Worm (Caenorhabditis elegans) whole organism, L1 larva: ENCODE results near the gene srb-12.

Source experiments
- C16A3.4 ChIP-seq: fragments of 150-350 bp; optimal IDR thresholded peaks from 2 replicates; lab custom pipeline; 2014; ENCODE audit warnings: missing biosample characterization, missing genetic modification characterization
- C34B4.2 ChIP-seq: sonication (generic microtip); optimal IDR thresholded peaks from 2 replicates; lab custom pipeline; 2017; ENCODE audit warnings: mild to moderate bottlenecking, missing genetic modification characterization, missing compliant biosample characterization
- alr-1 ChIP-seq: fragments of 200-800 bp; sonication (Bioruptor generic); optimal IDR thresholded peaks from 2 replicates; lab custom pipeline; 2018; ENCODE audit warnings: borderline replicate concordance, mild to moderate bottlenecking, missing genetic modification characterization, missing compliant biosample characterization
- ama-1 ChIP-seq: fragments of 150-350 bp; optimal IDR thresholded peaks from 2 replicates; lab custom pipeline; 2014
- ceh-63 ChIP-seq: fragments of 200-800 bp; sonication (Bioruptor generic); optimal IDR thresholded peaks from 2 replicates; lab custom pipeline; 2018; ENCODE audit warnings: mild to moderate bottlenecking, missing genetic modification characterization, missing compliant biosample characterization
- ceh-8 ChIP-seq: fragments of 200-800 bp; sonication (Bioruptor generic); optimal IDR thresholded peaks from 2 replicates; lab custom pipeline; 2018; ENCODE audit warnings: mild to moderate bottlenecking, missing genetic modification characterization, moderate library complexity, missing compliant biosample characterization
- ceh-82 ChIP-seq, 3 experiments: fragments of 150-350 bp in 1 of 3; sonication (generic microtip) in 2 of 3; optimal IDR thresholded peaks; 2 replicates each; lab custom pipeline; 2014 to 2017; ENCODE audit warnings: missing biosample characterization in 3 of 3, missing genetic modification characterization in 3 of 3
- ceh-88 ChIP-seq: fragments of 200-800 bp; sonication (Bioruptor generic); IDR thresholded peaks from 2 replicates; pipeline ENCODE4 v1.3.6; 2022; ENCODE audit warnings: missing genetic modification characterization, missing compliant biosample characterization
- ceh-90 ChIP-seq: sonication (generic microtip); optimal IDR thresholded peaks from 2 replicates; lab custom pipeline; 2016; ENCODE audit warnings: missing genetic modification characterization, missing compliant biosample characterization
- ces-1 ChIP-seq: fragments of 150-350 bp; optimal IDR thresholded peaks from 2 replicates; lab custom pipeline; 2014; ENCODE audit warnings: missing biosample characterization, missing genetic modification reagents, missing genetic modification characterization
- dpl-1 ChIP-seq, 3 experiments: fragments of 150-350 bp in 2 of 3; sonication (generic microtip) in 1 of 3; optimal IDR thresholded peaks; 2 replicates each; lab custom pipeline; 2014 to 2017; ENCODE audit warnings: missing biosample characterization in 3 of 3, missing genetic modification characterization in 3 of 3, missing genetic modification reagents in 3 of 3
- dsc-1 ChIP-seq: sonication (generic microtip); optimal IDR thresholded peaks from 2 replicates; lab custom pipeline; 2016; ENCODE audit warnings: mild to moderate bottlenecking, missing genetic modification characterization, missing compliant biosample characterization
- efl-1 ChIP-seq, 4 experiments: fragments of 150-350 bp; optimal IDR thresholded peaks in 3 of 4; peaks in 1 of 4; 1 replicate in 1 of 4; 2 replicates in 3 of 4; lab custom pipeline; 2014; ENCODE audit warnings: missing biosample characterization in 2 of 4, missing genetic modification characterization in 2 of 4, missing genetic modification reagents in 2 of 4
- efl-3 ChIP-seq: fragments of 200-800 bp; sonication (Bioruptor generic); optimal IDR thresholded peaks from 2 replicates; lab custom pipeline; 2018; ENCODE audit warnings: mild to moderate bottlenecking, missing genetic modification characterization, missing compliant biosample characterization
- egl-27 ChIP-seq, 2 experiments: fragments of 150-350 bp in 1 of 2; sonication (generic microtip); optimal IDR thresholded peaks; 3 replicates each; lab custom pipeline; 2017 to 2018; ENCODE audit warnings: missing biosample characterization in 2 of 2, missing genetic modification characterization in 2 of 2, missing genetic modification reagents in 2 of 2
- elt-3 ChIP-seq, 6 experiments: fragments of 150-350 bp in 1 of 6; sonication (generic microtip); optimal IDR thresholded peaks; 2 replicates each; lab custom pipeline; 2017 to 2018; ENCODE audit warnings: missing biosample characterization in 6 of 6, missing genetic modification characterization in 6 of 6, inconsistent platforms in 1 of 6
- fkh-4 ChIP-seq: sonication (generic microtip); optimal IDR thresholded peaks from 2 replicates; lab custom pipeline; 2016; ENCODE audit warnings: missing compliant biosample characterization, missing genetic modification characterization, borderline replicate concordance
- fkh-8 ChIP-seq: sonication (generic microtip); optimal IDR thresholded peaks from 2 replicates; lab custom pipeline; 2016; ENCODE audit warnings: mild to moderate bottlenecking, missing genetic modification characterization, missing compliant biosample characterization
- hlh-17 ChIP-seq: fragments of 200-800 bp; sonication (Bioruptor generic); optimal IDR thresholded peaks from 2 replicates; lab custom pipeline; 2018; ENCODE audit warnings: missing genetic modification characterization, mild to moderate bottlenecking, missing compliant biosample characterization, moderate library complexity, borderline replicate concordance
- hpl-2 ChIP-seq: fragments of 150-350 bp; optimal IDR thresholded peaks from 2 replicates; lab custom pipeline; 2014; ENCODE audit warnings: missing biosample characterization, missing genetic modification reagents, missing genetic modification characterization
- lin-14 ChIP-seq: fragments of 200-800 bp; sonication (Bioruptor generic); optimal IDR thresholded peaks from 2 replicates; lab custom pipeline; 2018; ENCODE audit warnings: mild to moderate bottlenecking, missing genetic modification characterization, moderate library complexity, missing compliant biosample characterization
- lin-15B ChIP-seq: fragments of 150-350 bp; sonication (generic microtip); optimal IDR thresholded peaks from 3 replicates; lab custom pipeline; 2014; ENCODE audit warnings: missing biosample characterization, missing genetic modification characterization
- lin-35 ChIP-seq, 2 experiments: fragments of 150-350 bp; optimal IDR thresholded peaks; 2 replicates each; lab custom pipeline; 2014; ENCODE audit warnings: missing biosample characterization in 2 of 2, missing genetic modification characterization in 2 of 2, missing genetic modification reagents in 2 of 2
- lin-39 ChIP-seq: fragments of 150-350 bp; optimal IDR thresholded peaks from 2 replicates; lab custom pipeline; 2014; ENCODE audit warnings: missing biosample characterization, missing genetic modification reagents, missing genetic modification characterization
- lsy-2 ChIP-seq, 2 experiments: fragments of 150-350 bp; optimal IDR thresholded peaks; 2 replicates each; lab custom pipeline; 2014; ENCODE audit warnings: missing biosample characterization in 2 of 2, missing genetic modification characterization in 2 of 2
- mdl-1 ChIP-seq, 2 experiments: fragments of 150-350 bp; optimal IDR thresholded peaks; 2 replicates each; lab custom pipeline; 2014 to 2017; ENCODE audit warnings: missing biosample characterization in 2 of 2, missing genetic modification characterization in 2 of 2, inconsistent platforms in 1 of 2
- mef-2 ChIP-seq: fragments of 150-350 bp; optimal IDR thresholded peaks from 2 replicates; lab custom pipeline; 2014; ENCODE audit warnings: missing biosample characterization, missing genetic modification characterization
- nhr-11 ChIP-seq: fragments of 150-350 bp; optimal IDR thresholded peaks from 2 replicates; lab custom pipeline; 2014; ENCODE audit warnings: missing biosample characterization, missing genetic modification characterization
- nhr-12 ChIP-seq: sonication (generic microtip); optimal IDR thresholded peaks from 2 replicates; lab custom pipeline; 2017; ENCODE audit warnings: missing biosample characterization, missing genetic modification characterization
- nhr-20 ChIP-seq: sonication (generic microtip); optimal IDR thresholded peaks from 2 replicates; lab custom pipeline; 2016; ENCODE audit warnings: mild to moderate bottlenecking, missing genetic modification characterization, missing compliant biosample characterization
- nhr-71 ChIP-seq: sonication (generic microtip); optimal IDR thresholded peaks from 2 replicates; lab custom pipeline; 2016; ENCODE audit warnings: mild to moderate bottlenecking, missing genetic modification characterization, moderate library complexity, missing compliant biosample characterization
- nhr-77 ChIP-seq: fragments of 150-350 bp; optimal IDR thresholded peaks from 2 replicates; lab custom pipeline; 2014; ENCODE audit warnings: missing biosample characterization, missing genetic modification characterization
- nhr-90 ChIP-seq: sonication (generic microtip); optimal IDR thresholded peaks from 2 replicates; lab custom pipeline; 2016; ENCODE audit warnings: mild to moderate bottlenecking, missing genetic modification characterization, missing compliant biosample characterization; ENCODE audit not compliant: poor library complexity
- pax-3 ChIP-seq: fragments of 200-800 bp; sonication (Bioruptor generic); optimal IDR thresholded peaks from 2 replicates; lab custom pipeline; 2018; ENCODE audit warnings: mild to moderate bottlenecking, missing genetic modification characterization, moderate library complexity, missing compliant biosample characterization
- rnt-1 ChIP-seq: sonication (generic microtip); optimal IDR thresholded peaks from 2 replicates; lab custom pipeline; 2016; ENCODE audit warnings: mild to moderate bottlenecking, missing genetic modification characterization, moderate library complexity, missing compliant biosample characterization
- skn-1 ChIP-seq: fragments of 150-350 bp; optimal IDR thresholded peaks from 2 replicates; lab custom pipeline; 2014; ENCODE audit warnings: missing biosample characterization, missing genetic modification characterization
- snpc-4 ChIP-seq: fragments of 150-350 bp; optimal IDR thresholded peaks from 2 replicates; lab custom pipeline; 2014; ENCODE audit warnings: missing biosample characterization, missing genetic modification characterization
- snu-23 ChIP-seq: sonication (generic microtip); optimal IDR thresholded peaks from 2 replicates; lab custom pipeline; 2016; ENCODE audit warnings: missing genetic modification characterization, missing compliant biosample characterization
- sox-4 ChIP-seq: sonication (generic microtip); optimal IDR thresholded peaks from 2 replicates; lab custom pipeline; 2016; ENCODE audit warnings: missing genetic modification characterization, missing compliant biosample characterization
- tbx-2 ChIP-seq: sonication (generic microtip); optimal IDR thresholded peaks from 2 replicates; lab custom pipeline; 2016; ENCODE audit warnings: missing genetic modification characterization, missing compliant biosample characterization
- tlp-1 ChIP-seq: fragments of 150-350 bp; optimal IDR thresholded peaks from 2 replicates; lab custom pipeline; 2014; ENCODE audit warnings: missing biosample characterization, missing genetic modification characterization
- unc-130 ChIP-seq: fragments of 150-350 bp; optimal IDR thresholded peaks from 2 replicates; lab custom pipeline; 2017; ENCODE audit warnings: missing biosample characterization, missing genetic modification characterization, inconsistent platforms
- unc-62 ChIP-seq: fragments of 150-350 bp; optimal IDR thresholded peaks from 2 replicates; lab custom pipeline; 2014; ENCODE audit warnings: missing biosample characterization, missing genetic modification reagents, missing genetic modification characterization
- unc-86 ChIP-seq: sonication (generic microtip); optimal IDR thresholded peaks from 2 replicates; lab custom pipeline; 2016; ENCODE audit warnings: missing genetic modification characterization, missing compliant biosample characterization
- unc-98 ChIP-seq: fragments of 200-800 bp; sonication (Bioruptor generic); IDR thresholded peaks from 2 replicates; pipeline ENCODE4 v1.3.6; 2022; ENCODE audit warnings: missing genetic modification characterization, missing compliant biosample characterization
- ztf-11 ChIP-seq, 2 experiments: sonication (generic microtip); optimal IDR thresholded peaks; 2 replicates each; lab custom pipeline; 2016 to 2017; ENCODE audit warnings: missing genetic modification characterization in 2 of 2, missing biosample characterization in 1 of 2, missing compliant biosample characterization in 1 of 2
- ztf-4 ChIP-seq: fragments of 150-350 bp; optimal IDR thresholded peaks from 2 replicates; lab custom pipeline; 2014; ENCODE audit warnings: missing biosample characterization, missing genetic modification characterization

The srb-12 gene

ce11 chrII:5201922-5202562, 47.6 kb upstream of the srb-12 start (continued):
- no peak for TF ChIP-seq efl-1 (optimal IDR thresholded peaks at IDR 0.05; lab: Kevin White, UChicago)
- no peak for TF ChIP-seq efl-1 (GFP tag; optimal IDR thresholded peaks at IDR 0.05 in 1 of 2; lab: Kevin White, UChicago)
- peak in 4 of 6 experiments; percentile 22 to 77 (median 43) for TF ChIP-seq elt-3 (tag; optimal IDR thresholded peaks at IDR 0.05; lab: Kevin White, UChicago)
- TF ChIP-seq C34B4.2 (tag; lab: Kevin White, UChicago), result no peak
- no peak for TF ChIP-seq sox-4 (tag; lab: Kevin White, UChicago)
- TF ChIP-seq snu-23 (GFP tag; lab: Kevin White, UChicago), result no peak
- no peak for TF ChIP-seq lin-15B (tag; lab: Kevin White, UChicago)
- no peak for TF ChIP-seq C16A3.4 (tag; lab: Kevin White, UChicago)
- TF ChIP-seq lin-35 (GFP tag; optimal IDR thresholded peaks at IDR 0.05; lab: Kevin White, UChicago), result peak in 1 of 2 experiments; percentile 55

- peak; percentile 40 for TF ChIP-seq unc-86 (tag; lab: Kevin White, UChicago)
- no peak for TF ChIP-seq alr-1 (tag; lab: Kevin White, UChicago)
- TF ChIP-seq fkh-4 (tag; lab: Kevin White, UChicago), result no peak
- TF ChIP-seq ztf-11 (tag; optimal IDR thresholded peaks at IDR 0.05; lab: Kevin White, UChicago), result no peak
- no peak for TF ChIP-seq ceh-90
- TF ChIP-seq nhr-20 (tag; lab: Kevin White, UChicago), result peak; percentile 39
- no peak for TF ChIP-seq ces-1 (GFP tag; lab: Kevin White, UChicago)
- peak; percentile 78 for TF ChIP-seq nhr-71 (tag; lab: Kevin White, UChicago)
- TF ChIP-seq lsy-2 (tag; optimal IDR thresholded peaks at IDR 0.05; lab: Kevin White, UChicago), result peak; percentile 22 to 65
- TF ChIP-seq lin-35 (GFP tag; optimal IDR thresholded peaks at IDR 0.05; lab: Kevin White, UChicago), result peak; percentile 31 to 37
- TF ChIP-seq snpc-4 (tag; lab: Kevin White, UChicago), result peak; percentile 38
- peak; percentile 23 for TF ChIP-seq fkh-8 (tag; lab: Kevin White, UChicago)
- TF ChIP-seq dsc-1 (tag; lab: Kevin White, UChicago), result peak; percentile 63
- TF ChIP-seq lin-14 (GFP tag; lab: Kevin White, UChicago), result peak; percentile 85
- no peak for TF ChIP-seq ama-1 (lab: Kevin White, UChicago)
- TF ChIP-seq mdl-1 (tag; optimal IDR thresholded peaks at IDR 0.05; lab: Kevin White, UChicago), result no peak
- TF ChIP-seq nhr-12 (tag; lab: Kevin White, UChicago), result no peak
- TF ChIP-seq lin-39 (tag; lab: Kevin White, UChicago), result no peak
- TF ChIP-seq efl-1 (optimal IDR thresholded peaks at IDR 0.05; lab: Kevin White, UChicago), result peak; percentile 49 to 50
- peak; percentile 14 to 90 for TF ChIP-seq efl-1 (GFP tag; optimal IDR thresholded peaks at IDR 0.05 in 1 of 2; lab: Kevin White, UChicago)
- TF ChIP-seq dpl-1 (GFP tag; optimal IDR thresholded peaks at IDR 0.05; lab: Kevin White, UChicago), result peak in 2 of 3 experiments; percentile 11 to 23
- TF ChIP-seq tlp-1 (tag; lab: Kevin White, UChicago), result no peak
- no peak for TF ChIP-seq hpl-2 (GFP tag; lab: Kevin White, UChicago)
- TF ChIP-seq nhr-11 (tag; lab: Kevin White, UChicago), result no peak
- peak; percentile 70 for TF ChIP-seq snu-23 (GFP tag; lab: Kevin White, UChicago)
- no peak for TF ChIP-seq ztf-4 (tag; lab: Kevin White, UChicago)
- peak; percentile 48 for TF ChIP-seq rnt-1 (tag; lab: Kevin White, UChicago)
- no peak for TF ChIP-seq hlh-17 (GFP tag; lab: Kevin White, UChicago)
- no peak for TF ChIP-seq mef-2 (tag; lab: Kevin White, UChicago)
- TF ChIP-seq ceh-82 (tag; optimal IDR thresholded peaks at IDR 0.05; lab: Kevin White, UChicago), result peak in 1 of 3 experiments; percentile 20
- TF ChIP-seq C34B4.2 (tag; lab: Kevin White, UChicago), result no peak
- no peak for TF ChIP-seq unc-130 (tag; lab: Kevin White, UChicago)
- no peak for TF ChIP-seq efl-3
- no peak for TF ChIP-seq unc-98 (GFP tag; lab: Robert Waterston, UW)
- TF ChIP-seq pax-3 (tag; lab: Kevin White, UChicago), result no peak
- peak; percentile 26 for TF ChIP-seq skn-1 (tag; lab: Kevin White, UChicago)
- TF ChIP-seq ceh-63 (GFP tag; lab: Kevin White, UChicago), result no peak
- TF ChIP-seq C16A3.4 (tag; lab: Kevin White, UChicago), result peak; percentile 7
- TF ChIP-seq nhr-77 (tag; lab: Kevin White, UChicago), result no peak
- TF ChIP-seq ceh-8 (GFP tag; lab: Kevin White, UChicago), result no peak
- peak; percentile 46 for TF ChIP-seq tbx-2 (tag; lab: Kevin White, UChicago)
- no peak for TF ChIP-seq ceh-88
- no peak for TF ChIP-seq egl-27 (tag; optimal IDR thresholded peaks at IDR 0.05; lab: Kevin White, UChicago)
- no peak for TF ChIP-seq nhr-90 (tag; lab: Kevin White, UChicago)
- no peak for TF ChIP-seq unc-62 (GFP tag; lab: Kevin White, UChicago)
Measured at ce11 chrII:5200987-5201582, 46.6 kb upstream of the srb-12 start.
